Worm (Caenorhabditis elegans) whole organism, mixed stage, embryonic: Measurements from ENCODE around the gene ctsa-3.2.

ENCODE experiments used
- bed-3 ChIP-seq: fragments of 200-800 bp; sonication (Bioruptor generic); optimal IDR thresholded peaks from 3 replicates; lab custom pipeline; 2018; ENCODE audit warnings: mild to moderate bottlenecking, missing genetic modification characterization, moderate library complexity, missing compliant biosample characterization
- ceh-39 ChIP-seq: fragments of 150-350 bp; optimal IDR thresholded peaks from 2 replicates; lab custom pipeline; 2014; ENCODE audit warnings: missing biosample characterization, missing genetic modification characterization
- ceh-43 ChIP-seq: fragments of 200-800 bp; sonication (Bioruptor generic); optimal IDR thresholded peaks from 2 replicates; lab custom pipeline; 2018; ENCODE audit warnings: mild to moderate bottlenecking, missing genetic modification characterization, moderate library complexity, missing compliant biosample characterization
- ceh-83 ChIP-seq: fragments of 200-800 bp; sonication (Bioruptor generic); optimal IDR thresholded peaks from 2 replicates; lab custom pipeline; 2018; ENCODE audit warnings: mild to moderate bottlenecking, missing genetic modification characterization, missing compliant biosample characterization
- ces-1 ChIP-seq: fragments of 150-350 bp; optimal IDR thresholded peaks from 2 replicates; lab custom pipeline; 2014; ENCODE audit warnings: missing biosample characterization, missing genetic modification reagents, missing genetic modification characterization
- cnd-1 ChIP-seq: fragments of 200-800 bp; sonication (Bioruptor generic); optimal IDR thresholded peaks from 2 replicates; lab custom pipeline; 2018; ENCODE audit warnings: mild to moderate bottlenecking, missing genetic modification characterization, missing compliant biosample characterization
- elt-1 ChIP-seq: sonication (generic microtip); optimal IDR thresholded peaks from 2 replicates; lab custom pipeline; 2017; ENCODE audit warnings: missing genetic modification characterization, mild to moderate bottlenecking, missing compliant biosample characterization, antibody characterized with exemption, moderate library complexity, borderline replicate concordance; ENCODE audit not compliant: insufficient read depth
- elt-3 ChIP-seq: fragments of 150-350 bp; optimal IDR thresholded peaks from 2 replicates; lab custom pipeline; 2014; ENCODE audit warnings: missing biosample characterization, missing genetic modification characterization
- flh-1 ChIP-seq: fragments of 200-800 bp; sonication (Bioruptor generic); optimal IDR thresholded peaks from 2 replicates; lab custom pipeline; 2018; ENCODE audit warnings: mild to moderate bottlenecking, missing genetic modification characterization, moderate library complexity, missing compliant biosample characterization
- ham-2 ChIP-seq: fragments of 200-800 bp; sonication (Bioruptor generic); optimal IDR thresholded peaks from 2 replicates; lab custom pipeline; 2018; ENCODE audit warnings: mild to moderate bottlenecking, missing genetic modification characterization, missing compliant biosample characterization
- lin-13 ChIP-seq: fragments of 150-350 bp; optimal IDR thresholded peaks from 2 replicates; lab custom pipeline; 2014; ENCODE audit warnings: missing biosample characterization, missing genetic modification characterization
- lsy-2 ChIP-seq: fragments of 150-350 bp; optimal IDR thresholded peaks from 2 replicates; lab custom pipeline; 2014; ENCODE audit warnings: missing biosample characterization, missing genetic modification characterization
- mab-5 ChIP-seq: fragments of 150-350 bp; optimal IDR thresholded peaks from 2 replicates; lab custom pipeline; 2014; ENCODE audit warnings: missing biosample characterization, missing genetic modification characterization
- mep-1 ChIP-seq: fragments of 150-350 bp; optimal IDR thresholded peaks from 2 replicates; lab custom pipeline; 2017; ENCODE audit warnings: missing biosample characterization, missing genetic modification reagents, missing genetic modification characterization, inconsistent platforms
- mls-2 ChIP-seq: sonication (generic microtip); optimal IDR thresholded peaks from 2 replicates; lab custom pipeline; 2016; ENCODE audit warnings: mild to moderate bottlenecking, missing genetic modification characterization, moderate library complexity, missing compliant biosample characterization
- nhr-12 ChIP-seq: fragments of 150-350 bp; optimal IDR thresholded peaks from 2 replicates; lab custom pipeline; 2014; ENCODE audit warnings: missing biosample characterization, missing genetic modification characterization
- nhr-2 ChIP-seq: fragments of 150-350 bp; optimal IDR thresholded peaks from 2 replicates; lab custom pipeline; 2014; ENCODE audit warnings: missing biosample characterization, missing genetic modification characterization
- nhr-237 ChIP-seq: fragments of 150-350 bp; optimal IDR thresholded peaks from 2 replicates; lab custom pipeline; 2014; ENCODE audit warnings: missing biosample characterization, missing genetic modification characterization
- nhr-28 ChIP-seq: fragments of 150-350 bp; optimal IDR thresholded peaks from 2 replicates; lab custom pipeline; 2014; ENCODE audit warnings: missing biosample characterization, missing genetic modification characterization
- nhr-76 ChIP-seq: sonication (generic microtip); optimal IDR thresholded peaks from 2 replicates; lab custom pipeline; 2017; ENCODE audit warnings: missing biosample characterization, missing genetic modification characterization
- pha-4 ChIP-seq: fragments of 150-350 bp; optimal IDR thresholded peaks from 2 replicates; lab custom pipeline; 2018; ENCODE audit warnings: missing biosample characterization, missing genetic modification reagents, missing genetic modification characterization
- snpc-4 ChIP-seq: fragments of 150-350 bp; optimal IDR thresholded peaks from 2 replicates; lab custom pipeline; 2014; ENCODE audit warnings: missing biosample characterization, missing genetic modification characterization
- sptf-1 ChIP-seq: sonication (generic microtip); optimal IDR thresholded peaks from 2 replicates; lab custom pipeline; 2017; ENCODE audit warnings: mild to moderate bottlenecking, missing genetic modification characterization, moderate library complexity, missing compliant biosample characterization
- tbx-8 ChIP-seq: fragments of 200-800 bp; sonication (Bioruptor generic); optimal IDR thresholded peaks from 2 replicates; lab custom pipeline; 2018; ENCODE audit warnings: mild to moderate bottlenecking, missing genetic modification characterization, moderate library complexity, missing compliant biosample characterization
- unc-120 ChIP-seq: sonication (generic microtip); optimal IDR thresholded peaks from 2 replicates; lab custom pipeline; 2017; ENCODE audit warnings: missing genetic modification characterization, missing compliant biosample characterization; ENCODE audit not compliant: poor library complexity, severe bottlenecking
- unc-39 ChIP-seq: fragments of 150-350 bp; optimal IDR thresholded peaks from 2 replicates; lab custom pipeline; 2014; ENCODE audit warnings: missing biosample characterization, missing genetic modification characterization
- unc-62 ChIP-seq: fragments of 150-350 bp; optimal IDR thresholded peaks from 2 replicates; lab custom pipeline; 2014; ENCODE audit warnings: missing biosample characterization, missing genetic modification reagents, missing genetic modification characterization
- zip-8 ChIP-seq: fragments of 150-350 bp; optimal IDR thresholded peaks from 2 replicates; lab custom pipeline; 2014; ENCODE audit warnings: missing biosample characterization, missing genetic modification characterization
- ztf-11 ChIP-seq: fragments of 150-350 bp; optimal IDR thresholded peaks from 2 replicates; lab custom pipeline; 2014; ENCODE audit warnings: missing biosample characterization, missing genetic modification characterization

Gene ctsa-3.2

DNA sequence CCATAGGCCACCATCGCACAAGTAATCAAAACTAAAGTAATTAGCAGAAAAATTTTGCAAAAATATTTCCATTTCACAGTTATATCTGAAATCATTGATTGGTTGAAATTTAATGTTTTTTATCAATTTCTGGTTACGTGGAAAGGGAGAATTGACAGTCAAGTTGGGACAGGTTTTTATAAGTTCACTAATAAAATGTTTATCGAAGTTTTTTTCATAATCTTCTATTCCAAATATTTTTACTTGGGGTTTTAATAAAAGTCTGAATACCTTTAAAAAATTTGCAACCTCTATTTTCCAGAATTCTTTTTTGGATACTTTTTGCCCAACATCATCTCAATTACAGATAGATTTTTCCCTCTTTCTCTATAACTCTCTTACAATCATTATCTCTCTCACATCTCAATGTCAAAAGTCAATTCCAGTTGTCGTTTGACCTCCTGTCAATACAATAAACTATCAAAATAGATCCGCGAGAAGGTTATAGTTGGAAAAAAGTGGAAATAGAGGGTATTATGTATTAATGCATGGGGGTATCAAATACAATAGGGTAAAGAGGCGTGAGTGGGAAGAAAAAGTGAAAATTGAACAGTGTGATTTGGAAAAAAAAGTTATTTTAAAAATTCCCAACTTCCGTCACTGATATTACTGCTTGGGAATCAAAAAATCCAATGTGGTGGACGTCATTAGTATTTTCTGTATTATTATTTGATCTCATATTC lies at the start of gene ctsa-3.2, which contains the start of gene chil-2:
Gene ctsa-3.2, plus strand, starts transcription at position 672 of the 722 bp plus-strand sequence.
Gene chil-2, minus strand, starts transcription at position 101 of the 722 bp plus-strand sequence.
- no peak for TF ChIP-seq ceh-43 (GFP tag; lab: Kevin White, UChicago)
- no peak for TF ChIP-seq nhr-237
- TF ChIP-seq mls-2 (tag; lab: Kevin White, UChicago), result no peak
- no peak for TF ChIP-seq unc-62 (GFP tag; lab: Kevin White, UChicago)
- TF ChIP-seq ces-1, result no peak
- TF ChIP-seq lsy-2 (tag; lab: Kevin White, UChicago), result no peak
- no peak for TF ChIP-seq mep-1 (tag; lab: Kevin White, UChicago)
- no peak for TF ChIP-seq ceh-39 (tag; lab: Kevin White, UChicago)
- TF ChIP-seq lin-13 (tag; lab: Kevin White, UChicago), result no peak
- no peak for TF ChIP-seq elt-3
- no peak for TF ChIP-seq sptf-1 (tag; lab: Kevin White, UChicago)
- no peak for TF ChIP-seq zip-8 (tag; lab: Kevin White, UChicago)
- TF ChIP-seq nhr-28 (tag; lab: Kevin White, UChicago), result no peak
- no peak for TF ChIP-seq elt-1 (tag; lab: Kevin White, UChicago)
- no peak for TF ChIP-seq unc-120 (tag; lab: Kevin White, UChicago)
- no peak for TF ChIP-seq mab-5
- no peak for TF ChIP-seq ceh-83 (GFP tag; lab: Kevin White, UChicago)

DNA sequence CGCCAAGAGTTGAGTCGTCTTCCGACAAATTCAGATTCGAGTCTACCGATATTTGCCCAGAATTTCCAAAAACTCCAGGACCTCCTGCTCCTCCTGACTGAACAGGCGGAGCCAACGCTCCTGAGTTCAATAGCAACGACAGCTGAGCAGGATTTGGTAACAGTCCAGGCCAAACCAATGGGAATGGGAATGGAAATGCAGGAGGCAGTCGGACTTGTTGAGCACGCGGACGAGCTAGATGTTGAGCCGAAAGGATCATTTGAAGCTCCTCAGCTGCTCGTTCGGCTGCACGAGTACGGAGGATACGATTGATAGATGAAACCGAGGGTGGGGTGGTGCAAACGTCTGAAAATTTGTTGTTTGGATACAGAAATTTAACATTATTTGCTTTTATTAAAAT lies 48.0 kb upstream of the ctsa-3.2 start:
- TF ChIP-seq unc-120 (tag; lab: Kevin White, UChicago), result no peak
- no peak for TF ChIP-seq ceh-43 (GFP tag; lab: Kevin White, UChicago)
- no peak for TF ChIP-seq nhr-12
- no peak for TF ChIP-seq snpc-4 (tag; lab: Kevin White, UChicago)
- TF ChIP-seq ceh-83 (GFP tag; lab: Kevin White, UChicago), result no peak
- no peak for TF ChIP-seq nhr-2 (tag; lab: Kevin White, UChicago)
- no peak for TF ChIP-seq mab-5
- no peak for TF ChIP-seq elt-3
- TF ChIP-seq bed-3 (GFP tag; lab: Kevin White, UChicago), result no peak
- TF ChIP-seq, all 35 proteins: peak for 0

DNA sequence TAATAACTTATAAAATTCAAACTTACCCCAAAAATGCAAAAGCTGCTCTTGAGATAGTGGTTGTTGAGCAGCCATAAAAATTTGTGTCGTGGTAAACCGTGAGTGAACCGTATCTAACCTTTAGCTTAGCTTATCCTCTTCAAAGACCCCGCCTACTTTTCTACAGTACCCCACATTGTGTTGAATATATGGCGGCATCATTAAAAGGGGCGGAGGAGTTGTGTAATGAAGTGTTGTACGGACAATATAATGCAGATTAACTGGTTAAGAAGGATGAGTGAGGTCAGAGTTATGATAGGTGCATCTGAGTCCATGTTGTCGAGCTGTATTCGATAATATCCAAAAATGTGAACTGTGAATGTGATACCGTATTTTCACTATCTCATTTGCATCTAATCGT lies 47.1 kb upstream of the ctsa-3.2 start, which contains the start of gene eyg-1:
Gene eyg-1, minus strand, starts transcription at position 101 of the 400 bp plus-strand sequence.
- TF ChIP-seq nhr-28 (tag; lab: Kevin White, UChicago), result no peak
- no peak for TF ChIP-seq mls-2 (tag; lab: Kevin White, UChicago)
- TF ChIP-seq tbx-8, result no peak
- peak; percentile 22 for TF ChIP-seq nhr-2 (tag; lab: Kevin White, UChicago)

DNA sequence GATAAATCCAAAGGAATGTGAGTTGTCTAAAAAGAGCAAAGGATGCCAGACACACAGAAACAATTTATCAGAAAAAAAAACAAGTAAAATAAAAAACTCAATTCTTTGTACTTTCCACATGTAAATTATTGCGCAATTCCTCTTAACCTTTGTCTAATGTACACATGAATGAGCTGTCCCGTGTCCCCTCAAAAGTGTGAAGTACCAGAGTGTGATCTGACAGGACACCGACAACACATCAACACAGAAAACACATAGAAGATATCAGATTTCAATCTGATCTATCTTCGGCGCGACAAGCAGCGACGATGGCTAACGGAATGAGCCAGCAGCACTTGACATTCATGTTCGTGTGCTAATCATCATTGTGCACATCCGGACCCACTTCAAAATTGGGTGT lies 46.5 kb upstream of the ctsa-3.2 start:
- TF ChIP-seq nhr-2 (tag; lab: Kevin White, UChicago), result peak; percentile 77
- no peak for TF ChIP-seq unc-62 (GFP tag; lab: Kevin White, UChicago)
- peak; percentile 74 for TF ChIP-seq zip-8 (tag; lab: Kevin White, UChicago)
- TF ChIP-seq, all 35 proteins: peak for 2

DNA sequence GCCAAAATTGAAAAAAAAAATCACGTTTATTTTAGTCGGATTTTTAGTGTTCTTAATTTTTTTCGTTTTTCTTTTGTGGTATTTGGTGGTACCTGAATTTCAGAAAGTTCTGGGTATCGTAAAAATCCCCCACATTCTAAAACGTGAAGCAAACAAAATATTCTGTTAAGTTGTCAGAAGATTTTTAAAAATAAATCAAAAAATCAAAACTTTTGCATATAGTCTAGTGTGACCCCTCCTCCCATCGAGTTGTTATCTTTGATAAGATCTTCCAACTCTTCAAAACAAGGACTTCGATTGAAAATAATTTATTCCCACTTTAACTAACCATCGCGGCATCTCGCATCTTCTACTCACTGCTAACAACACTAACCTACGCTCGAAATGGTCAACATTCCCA lies 45.9 kb upstream of the ctsa-3.2 start, which contains the start of gene ZK938.1:
Gene ZK938.1, plus strand, starts transcription at position 301 of the 400 bp plus-strand sequence.
- TF ChIP-seq unc-62 (GFP tag; lab: Kevin White, UChicago) (no peak), bed-3 (GFP tag; lab: Kevin White, UChicago) (no peak), unc-120 (tag; lab: Kevin White, UChicago) (no peak), snpc-4 (tag; lab: Kevin White, UChicago) (no peak), mep-1 (tag; lab: Kevin White, UChicago) (no peak), mab-5 (no peak), ztf-11 (no peak), nhr-12 (no peak), elt-3 (no peak), sptf-1 (tag; lab: Kevin White, UChicago) (no peak), nhr-237 (no peak), mls-2 (tag; lab: Kevin White, UChicago) (no peak), unc-39 (no peak), ceh-43 (GFP tag; lab: Kevin White, UChicago) (no peak), nhr-2 (tag; lab: Kevin White, UChicago) (no peak)

DNA sequence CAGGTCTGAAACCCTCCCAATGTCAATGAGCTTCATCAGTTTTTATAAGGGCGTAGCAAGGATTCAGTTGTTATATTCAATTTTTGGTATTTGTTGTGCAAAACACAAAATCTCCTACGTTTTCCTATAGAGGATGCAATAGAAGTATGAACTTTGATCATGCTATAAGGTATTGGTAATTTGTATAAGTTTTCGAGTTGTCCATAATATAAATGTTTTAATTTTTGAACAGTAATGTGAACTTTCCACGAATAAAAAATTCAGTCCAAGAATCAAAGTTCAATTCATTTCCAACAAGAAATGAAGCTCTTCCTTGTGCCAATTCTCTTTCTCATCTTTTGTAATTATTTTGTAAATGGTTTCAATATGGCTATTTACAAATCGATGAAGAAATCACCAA lies 43.9 kb upstream of the ctsa-3.2 start, which contains the start of gene ZK938.12:
Gene ZK938.12, plus strand, starts transcription at position 301 of the 400 bp plus-strand sequence.
- TF ChIP-seq pha-4 (no peak), nhr-28 (tag; lab: Kevin White, UChicago) (no peak), nhr-76 (tag; lab: Kevin White, UChicago) (no peak), flh-1 (GFP tag; lab: Kevin White, UChicago) (no peak), cnd-1 (tag; lab: Kevin White, UChicago) (no peak), zip-8 (tag; lab: Kevin White, UChicago) (no peak), lin-13 (tag; lab: Kevin White, UChicago) (no peak), ham-2 (GFP tag; lab: Kevin White, UChicago) (no peak)
